Worm (Caenorhabditis elegans): Measurements from ENCODE around the gene F09F7.6.

The F09F7.6 gene

DNA sequence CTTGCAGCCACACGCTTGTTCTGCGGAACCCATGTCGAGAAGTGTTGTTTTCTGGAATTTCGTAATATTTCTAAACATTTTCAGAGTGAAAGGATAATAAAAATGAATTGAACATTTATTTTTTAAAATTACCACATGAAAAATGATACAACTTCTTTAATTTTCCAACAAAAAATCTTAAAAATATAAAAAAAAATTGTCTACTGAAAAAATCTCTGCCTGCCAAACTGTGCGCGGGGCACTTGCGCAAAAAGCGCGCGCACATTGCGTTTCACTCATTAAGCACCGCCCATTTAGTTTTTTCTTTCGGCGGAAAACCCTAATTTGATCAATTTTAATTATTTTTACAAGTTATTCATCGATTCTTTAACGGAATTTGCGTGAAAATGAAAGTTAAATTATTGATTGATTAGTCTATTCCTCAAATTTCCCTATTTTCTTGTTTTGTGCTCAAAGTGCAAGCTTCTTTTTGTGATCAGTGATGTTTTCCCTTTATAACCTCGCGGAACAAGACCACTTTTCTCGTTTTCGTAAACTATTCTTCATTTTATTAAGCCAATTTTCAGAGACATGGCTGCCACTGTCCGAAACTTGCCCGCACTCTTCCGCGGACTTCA lies 3.1 kb upstream of the F09F7.6 start, which contains the start of the genes nmad-1 and hach-1 (continued):
- TF ChIP-seq lsy-2 (tag; optimal IDR thresholded peaks at IDR 0.05) = peak; percentile 20 to 85
- TF ChIP-seq blmp-1 (tag; optimal IDR thresholded peaks at IDR 0.05; ENCODE audit: insufficient read depth) = peak; percentile 39
- TF ChIP-seq ceh-82 (tag; optimal IDR thresholded peaks at IDR 0.05) = no peak
- peak; percentile 14 for TF ChIP-seq nhr-21 (tag; optimal IDR thresholded peaks at IDR 0.05)
- peak; percentile 47 for TF ChIP-seq snpc-4 (tag; optimal IDR thresholded peaks at IDR 0.05)
- peak; percentile 28 for TF ChIP-seq fos-1 (tag; optimal IDR thresholded peaks at IDR 0.05)
- peak; percentile 58 for TF ChIP-seq lin-11 (tag; optimal IDR thresholded peaks at IDR 0.05)
- TF ChIP-seq ama-1 (optimal IDR thresholded peaks at IDR 0.05) = no peak
- no peak for TF ChIP-seq unc-39 (tag; optimal IDR thresholded peaks at IDR 0.05)
- peak; percentile 70 for TF ChIP-seq nhr-25 (tag; optimal IDR thresholded peaks at IDR 0.05)
- TF ChIP-seq egl-27 (tag; optimal IDR thresholded peaks at IDR 0.05) = no peak
- no peak for TF ChIP-seq ztf-1 (GFP tag; conservative IDR thresholded peaks at IDR 0.05)

ce11 chrIII:5553098-5553497 lies 1.2 kb upstream of the F09F7.6 start:
- TF ChIP-seq ama-1 (optimal IDR thresholded peaks at IDR 0.05) (peak; percentile 46), lin-13 (GFP tag; optimal IDR thresholded peaks at IDR 0.05) (no peak), aly-2 (tag; optimal IDR thresholded peaks at IDR 0.05) (no peak), ceh-82 (tag; optimal IDR thresholded peaks at IDR 0.05) (no peak), alr-1 (tag; optimal IDR thresholded peaks at IDR 0.05) (no peak), nhr-25 (tag; optimal IDR thresholded peaks at IDR 0.05) (peak; percentile 62), crh-2 (tag; optimal IDR thresholded peaks at IDR 0.05) (peak; percentile 36), C34F6.9 (tag; optimal IDR thresholded peaks at IDR 0.05) (peak; percentile 16)

DNA sequence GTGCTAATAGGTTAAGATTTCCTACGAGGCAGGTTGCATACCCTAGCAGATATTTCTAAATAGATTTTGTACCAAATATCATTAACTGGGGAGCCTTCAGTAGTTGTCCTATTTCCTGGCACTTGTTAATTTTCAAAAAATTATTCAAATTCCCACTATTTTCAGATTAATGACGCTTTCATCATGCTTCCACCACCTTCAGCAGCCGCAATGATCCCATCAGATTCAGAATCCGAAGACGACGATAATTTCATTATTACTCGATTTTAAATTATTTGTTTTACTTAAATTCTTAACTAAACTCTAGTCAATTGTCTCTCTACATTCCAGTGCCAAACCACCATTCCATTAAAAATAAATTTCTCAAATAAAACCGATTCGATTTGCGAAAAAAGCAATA lies 1.1 kb downstream of the F09F7.6 start:
- TF ChIP-seq lsy-2 (tag; optimal IDR thresholded peaks at IDR 0.05) = peak in 1 of 2 experiments; percentile 19
- peak; percentile 24 for TF ChIP-seq sma-3 (GFP tag; optimal IDR thresholded peaks at IDR 0.05)
- TF ChIP-seq C34F6.9 (tag; optimal IDR thresholded peaks at IDR 0.05) = no peak
- TF ChIP-seq ztf-4 (tag; optimal IDR thresholded peaks at IDR 0.05) = peak; percentile 46
- peak; percentile 79 for TF ChIP-seq ama-1 (optimal IDR thresholded peaks at IDR 0.05)
- TF ChIP-seq lin-13 (GFP tag; optimal IDR thresholded peaks at IDR 0.05) = peak; percentile 31
- no peak for TF ChIP-seq elt-1 (tag; optimal IDR thresholded peaks at IDR 0.05)
- peak; percentile 8 for TF ChIP-seq crh-2 (tag; optimal IDR thresholded peaks at IDR 0.05)
- TF ChIP-seq nhr-129 (tag; optimal IDR thresholded peaks at IDR 0.05) = peak; percentile 26

- TF ChIP-seq nhr-129 (tag; optimal IDR thresholded peaks at IDR 0.05) (peak; percentile 38), ceh-16 (tag; optimal IDR thresholded peaks at IDR 0.05) (no peak), blmp-1 (tag; optimal IDR thresholded peaks at IDR 0.05; ENCODE audit: insufficient read depth) (peak; percentile 31), sma-9 (GFP tag; optimal IDR thresholded peaks at IDR 0.05) (peak; percentile 24), sma-9 (tag; optimal IDR thresholded peaks at IDR 0.05) (no peak), unc-62 (GFP tag; optimal IDR thresholded peaks at IDR 0.05) (no peak), sma-3 (GFP tag; optimal IDR thresholded peaks at IDR 0.05) (peak; percentile 6), fos-1 (tag; optimal IDR thresholded peaks at IDR 0.05) (peak; percentile 29), zag-1 (tag; optimal IDR thresholded peaks at IDR 0.05) (no peak), nhr-25 (tag; optimal IDR thresholded peaks at IDR 0.05) (peak; percentile 44), nhr-10 (tag; optimal IDR thresholded peaks at IDR 0.05) (no peak), nhr-21 (tag; optimal IDR thresholded peaks at IDR 0.05) (peak; percentile 34), nhr-23 (tag; optimal IDR thresholded peaks at IDR 0.05) (no peak)
Observed at ce11 chrIII:5550193-5550592, 1.7 kb downstream of the F09F7.6 start.

DNA sequence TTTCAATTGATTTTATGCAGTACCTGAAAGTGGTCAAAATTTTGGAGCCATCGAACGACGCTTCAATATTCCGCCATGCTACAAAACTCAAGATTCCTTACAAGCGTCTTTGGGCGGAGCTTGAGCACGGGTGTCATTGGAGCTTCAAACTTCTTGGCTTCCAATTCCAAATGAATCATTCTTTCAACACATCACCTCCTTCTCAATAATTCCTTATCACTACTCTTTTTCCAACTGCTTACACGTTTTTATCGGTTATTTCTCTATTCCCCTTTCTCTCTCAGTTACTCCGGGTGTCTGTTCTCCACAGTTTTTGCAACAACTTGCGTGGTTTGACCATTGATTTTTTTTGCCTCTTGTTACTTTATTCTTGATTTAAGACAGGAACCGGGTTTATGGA lies 5.2 kb downstream of the F09F7.6 start, which contains the start of gene F09F7.5:
Gene F09F7.5 (plus strand): TSS at position 258 of the 400 bp plus-strand sequence.
- TF ChIP-seq mbf-1 (tag; optimal IDR thresholded peaks at IDR 0.05) = no peak
- TF ChIP-seq fos-1 (tag; optimal IDR thresholded peaks at IDR 0.05) = peak; percentile 87
- TF ChIP-seq crh-2 (tag; optimal IDR thresholded peaks at IDR 0.05) = peak; percentile 27
- TF ChIP-seq ceh-82 (tag; optimal IDR thresholded peaks at IDR 0.05) = no peak

- TF ChIP-seq nhr-77 (tag; optimal IDR thresholded peaks at IDR 0.05) (no peak), peb-1 (tag; optimal IDR thresholded peaks at IDR 0.05) (no peak), C34F6.9 (tag; optimal IDR thresholded peaks at IDR 0.05) (peak; percentile 21), nhr-6 (tag; optimal IDR thresholded peaks at IDR 0.05) (no peak), lin-39 (tag; optimal IDR thresholded peaks at IDR 0.05) (no peak), nhr-21 (tag; optimal IDR thresholded peaks at IDR 0.05) (peak; percentile 30), dmd-4 (tag; optimal IDR thresholded peaks at IDR 0.05) (no peak), nhr-237 (tag; optimal IDR thresholded peaks at IDR 0.05) (no peak), sem-4 (tag; optimal IDR thresholded peaks at IDR 0.05) (no peak), aly-2 (tag; optimal IDR thresholded peaks at IDR 0.05) (no peak), egl-27 (tag; optimal IDR thresholded peaks at IDR 0.05) (no peak), sma-3 (GFP tag; optimal IDR thresholded peaks at IDR 0.05) (no peak), nhr-10 (tag; optimal IDR thresholded peaks at IDR 0.05) (no peak), zag-1 (tag; optimal IDR thresholded peaks at IDR 0.05) (no peak), ceh-16 (tag; optimal IDR thresholded peaks at IDR 0.05) (no peak), ztf-11 (tag; optimal IDR thresholded peaks at IDR 0.05) (no peak), unc-55 (GFP tag; optimal IDR thresholded peaks at IDR 0.05) (no peak), elt-3 (tag; optimal IDR thresholded peaks at IDR 0.05) (no peak), nhr-25 (tag; optimal IDR thresholded peaks at IDR 0.05) (peak; percentile 12), mab-5 (tag; optimal IDR thresholded peaks at IDR 0.05) (no peak)
Observed at ce11 chrIII:5546309-5546708, 5.6 kb downstream of the F09F7.6 start.
